Fruit fly (Drosophila melanogaster) whole organism, pupa: ENCODE results near the gene CG14929.

Experiments
- CG10348 ChIP-seq: fragments of 200-800 bp; sonication (Bioruptor generic); IDR thresholded peaks from 2 replicates; pipeline ENCODE4 v1.3.6; 2022; ENCODE audit warnings: missing biosample characterization, missing genetic modification characterization
- CG12605 ChIP-seq: fragments of 200-800 bp; sonication (Bioruptor generic); IDR thresholded peaks from 2 replicates; pipeline ENCODE4 v1.3.6; 2022; ENCODE audit warnings: missing biosample characterization, missing genetic modification characterization
- CG13204 ChIP-seq: fragments of 200-800 bp; sonication (Bioruptor generic); optimal IDR thresholded peaks from 2 replicates; lab custom pipeline; 2018; ENCODE audit warnings: missing biosample characterization, mild to moderate bottlenecking, missing genetic modification characterization, moderate library complexity
- CG14655 ChIP-seq: fragments of 200-800 bp; sonication (Bioruptor generic); optimal IDR thresholded peaks from 3 replicates; lab custom pipeline; 2017; ENCODE audit warnings: mild to moderate bottlenecking, missing biosample characterization, missing genetic modification reagents, missing genetic modification characterization
- CG15710 ChIP-seq: fragments of 200-800 bp; sonication (Bioruptor generic); optimal IDR thresholded peaks from 2 replicates; lab custom pipeline; 2018; ENCODE audit warnings: missing biosample characterization, mild to moderate bottlenecking, missing genetic modification characterization, moderate library complexity
- CG17806 ChIP-seq: fragments of 200-800 bp; sonication (Bioruptor generic); optimal IDR thresholded peaks from 2 replicates; lab custom pipeline; 2018; ENCODE audit warnings: missing biosample characterization, mild to moderate bottlenecking, missing genetic modification characterization, moderate library complexity
- CG32121 ChIP-seq: fragments of 200-800 bp; sonication (Bioruptor generic); IDR thresholded peaks from 2 replicates; pipeline ENCODE4 v1.3.6; 2022; ENCODE audit warnings: missing biosample characterization, missing genetic modification characterization
- CG34367 ChIP-seq: fragments of 200-800 bp; sonication (Bioruptor generic); optimal IDR thresholded peaks from 2 replicates; lab custom pipeline; 2018; ENCODE audit warnings: missing biosample characterization, mild to moderate bottlenecking, missing genetic modification characterization
- CG4496 ChIP-seq: fragments of 200-800 bp; sonication (Bioruptor generic); IDR thresholded peaks from 3 replicates; pipeline ENCODE4 v1.3.6; 2022; ENCODE audit warnings: missing biosample characterization, missing genetic modification characterization
- CG8159 ChIP-seq: fragments of 200-800 bp; sonication (Bioruptor generic); optimal IDR thresholded peaks from 3 replicates; lab custom pipeline; 2018; ENCODE audit warnings: missing biosample characterization, mild to moderate bottlenecking, missing genetic modification characterization, moderate library complexity
- CG8301 ChIP-seq: fragments of 200-800 bp; sonication (Bioruptor generic); optimal IDR thresholded peaks from 2 replicates; lab custom pipeline; 2018; ENCODE audit warnings: missing biosample characterization, mild to moderate bottlenecking, missing genetic modification characterization
- CG9948 ChIP-seq: fragments of 200-800 bp; sonication (Bioruptor generic); optimal IDR thresholded peaks from 2 replicates; lab custom pipeline; 2018; ENCODE audit warnings: missing biosample characterization, mild to moderate bottlenecking, missing genetic modification characterization, moderate library complexity
- D1 ChIP-seq: fragments of 200-800 bp; sonication (Bioruptor generic); optimal IDR thresholded peaks from 2 replicates; lab custom pipeline; 2018; ENCODE audit warnings: missing biosample characterization, mild to moderate bottlenecking, missing genetic modification characterization, moderate library complexity
- EcR ChIP-seq: fragments of 200-800 bp; sonication (Bioruptor generic); optimal IDR thresholded peaks from 3 replicates; lab custom pipeline; 2019; ENCODE audit warnings: missing biosample characterization, missing genetic modification characterization, mild to moderate bottlenecking, moderate library complexity, missing genetic modification reagents
- Ets98B ChIP-seq: fragments of 200-800 bp; sonication (Bioruptor generic); IDR thresholded peaks from 2 replicates; pipeline ENCODE4 v1.3.6; 2022; ENCODE audit warnings: missing biosample characterization, missing genetic modification characterization
- Pif1A ChIP-seq: fragments of 200-800 bp; sonication (Bioruptor generic); optimal IDR thresholded peaks from 3 replicates; lab custom pipeline; 2016; ENCODE audit warnings: missing biosample characterization, missing genetic modification characterization
- Pif1B ChIP-seq: fragments of 200-800 bp; sonication (Bioruptor generic); optimal IDR thresholded peaks from 3 replicates; lab custom pipeline; 2016; ENCODE audit warnings: missing biosample characterization, missing genetic modification characterization
- Snoo ChIP-seq: fragments of 200-800 bp; sonication (Bioruptor generic); optimal IDR thresholded peaks from 3 replicates; lab custom pipeline; 2017; ENCODE audit warnings: missing biosample characterization, mild to moderate bottlenecking, missing genetic modification characterization, inconsistent platforms
- fd96Ca ChIP-seq: fragments of 200-800 bp; sonication (Bioruptor generic); IDR thresholded peaks from 3 replicates; pipeline ENCODE4 v1.3.6; 2022; ENCODE audit warnings: missing biosample characterization, missing genetic modification characterization
- gl ChIP-seq: fragments of 200-800 bp; sonication (Bioruptor generic); optimal IDR thresholded peaks from 2 replicates; lab custom pipeline; 2018; ENCODE audit warnings: missing biosample characterization, mild to moderate bottlenecking, missing genetic modification characterization
- rn ChIP-seq: fragments of 200-800 bp; sonication (Bioruptor generic); IDR thresholded peaks from 2 replicates; pipeline ENCODE4 v1.3.6; 2022; ENCODE audit warnings: missing biosample characterization, missing genetic modification characterization

CG14929 gene

dm6 chr2L:11516526-11517441, 2.8 kb upstream of the CG14929 start, which contains the start of the genes Dlg5 and CG4970:
Gene Dlg5, minus strand, starts transcription at chr2L:11517081.
Gene CG4970, plus strand, starts transcription at chr2L:11517391.
- TF ChIP-seq CG12605 (peak; percentile 67), rn (no peak), Pif1A (GFP tag; lab: Kevin White, UChicago) (no peak), CG34367 (tag; lab: Kevin White, UChicago) (peak; percentile 25), Ets98B (GFP tag; lab: Robert Waterston, UW) (0 out of 2 replicates have a peak, but pooled peaks have one; percentile 11), CG14655 (GFP tag; lab: Kevin White, UChicago) (no peak), CG4496 (GFP tag; lab: Robert Waterston, UW) (peak; percentile 64; the same call in 1 of the 3 replicates), EcR (peak; percentile 73)

- TF ChIP-seq EcR (no peak), CG4496 (GFP tag; lab: Robert Waterston, UW) (no peak), CG9948 (tag; lab: Kevin White, UChicago) (no peak), CG14655 (GFP tag; lab: Kevin White, UChicago) (no peak), CG32121 (GFP tag; lab: Robert Waterston, UW) (no peak), CG12605 (no peak), Pif1B (GFP tag; lab: Kevin White, UChicago) (no peak), Pif1A (GFP tag; lab: Kevin White, UChicago) (no peak), CG10348 (no peak), CG13204 (no peak), Snoo (tag; lab: Kevin White, UChicago) (no peak), gl (no peak), CG17806 (tag; lab: Kevin White, UChicago) (no peak), CG8301 (no peak), fd96Ca (GFP tag; lab: Robert Waterston, UW) (no peak), CG15710 (no peak)
Measured at dm6 chr2L:11521185-11521584, 1.6 kb downstream of the CG14929 start, which contains the start of gene CG14930. Gene CG14930, minus strand, starts transcription at chr2L:11521285.

dm6 chr2L:11522676-11523075, 3.0 kb downstream of the CG14929 start, which contains the start of gene CG43153:
Gene CG43153, minus strand, starts transcription at chr2L:11522776.
- no peak for TF ChIP-seq fd96Ca (GFP tag; lab: Robert Waterston, UW)
- no peak for TF ChIP-seq CG10348

dm6 chr2L:11528129-11528589, 8.5 kb downstream of the CG14929 start, which contains the start of gene CG31705:
Gene CG31705, minus strand, starts transcription at chr2L:11528205.
- TF ChIP-seq CG8301: peak; percentile 60
- peak; percentile 35 for TF ChIP-seq Pif1A (GFP tag; lab: Kevin White, UChicago)
- TF ChIP-seq Ets98B (GFP tag; lab: Robert Waterston, UW): peak; percentile 69
- TF ChIP-seq gl: no peak
- no peak for TF ChIP-seq CG13204
- TF ChIP-seq fd96Ca (GFP tag; lab: Robert Waterston, UW): peak; percentile 63; the same call in 2 of the 3 replicates
- TF ChIP-seq Snoo (tag; lab: Kevin White, UChicago): peak; percentile 66
- peak; percentile 54 for TF ChIP-seq D1 (tag; lab: Kevin White, UChicago)
- no peak for TF ChIP-seq CG9948 (tag; lab: Kevin White, UChicago)
- TF ChIP-seq CG34367 (tag; lab: Kevin White, UChicago): peak; percentile 22
- peak; percentile 81; the same call in 2 of the 3 replicates for TF ChIP-seq CG4496 (GFP tag; lab: Robert Waterston, UW)
- TF ChIP-seq CG12605: 0 out of 2 replicates have a peak, but pooled peaks have one; percentile 18
- no peak for TF ChIP-seq CG10348
- peak; percentile 52 for TF ChIP-seq CG17806 (tag; lab: Kevin White, UChicago)
- TF ChIP-seq CG14655 (GFP tag; lab: Kevin White, UChicago): peak; percentile 86
- TF ChIP-seq CG15710: no peak
- TF ChIP-seq Pif1B (GFP tag; lab: Kevin White, UChicago): peak; percentile 27
- peak; percentile 50 for TF ChIP-seq EcR
- TF ChIP-seq CG32121 (GFP tag; lab: Robert Waterston, UW): peak; percentile 68
- peak; percentile 72 for TF ChIP-seq CG8159
- 0 out of 2 replicates have a peak, but pooled peaks have one; percentile 10 for TF ChIP-seq rn

dm6 chr2L:11530952-11531351, 11.3 kb downstream of the CG14929 start, which contains the start of gene CG31706:
Gene CG31706, minus strand, starts transcription at chr2L:11531052.
- TF ChIP-seq CG10348: no peak
- TF ChIP-seq Ets98B (GFP tag; lab: Robert Waterston, UW): no peak
- TF ChIP-seq Pif1B (GFP tag; lab: Kevin White, UChicago): no peak
- no peak for TF ChIP-seq Pif1A (GFP tag; lab: Kevin White, UChicago)
- no peak for TF ChIP-seq fd96Ca (GFP tag; lab: Robert Waterston, UW)
- TF ChIP-seq CG4496 (GFP tag; lab: Robert Waterston, UW): no peak
- TF ChIP-seq D1 (tag; lab: Kevin White, UChicago): no peak
- no peak for TF ChIP-seq CG17806 (tag; lab: Kevin White, UChicago)
- TF ChIP-seq CG13204: no peak
- no peak for TF ChIP-seq EcR
- TF ChIP-seq CG12605: no peak
- no peak for TF ChIP-seq CG14655 (GFP tag; lab: Kevin White, UChicago)
- TF ChIP-seq CG34367 (tag; lab: Kevin White, UChicago): no peak
- TF ChIP-seq CG9948 (tag; lab: Kevin White, UChicago): no peak
